Worm (Caenorhabditis elegans) whole organism, L4 larva: ENCODE measurements around the gene W09G10.9.

ENCODE experiments used
- daf-8 ChIP-seq: fragments of 200-800 bp; sonication (Bioruptor generic); IDR thresholded peaks from 2 replicates; pipeline ENCODE4 v1.3.6; 2022; ENCODE audit warnings: missing genetic modification characterization, missing compliant biosample characterization
- fos-1 ChIP-seq: fragments of 150-350 bp; optimal IDR thresholded peaks from 2 replicates; lab custom pipeline; 2014; ENCODE audit warnings: missing biosample characterization, missing genetic modification characterization
- pha-4 ChIP-seq, 2 experiments: fragments of 150-350 bp in 1 of 2; fragments of 200-800 bp in 1 of 2; sonication (Bioruptor generic) in 1 of 2; IDR thresholded peaks in 1 of 2; optimal IDR thresholded peaks in 1 of 2; 2 replicates each; pipeline versions ENCODE4 v1.3.6 to Lab custom; 2014 to 2022; ENCODE audit warnings: missing genetic modification characterization in 2 of 2, missing genetic modification reagents in 2 of 2, missing biosample characterization in 1 of 2, missing compliant biosample characterization in 1 of 2
- unc-39 ChIP-seq: sonication (generic microtip); optimal IDR thresholded peaks from 2 replicates; lab custom pipeline; 2017; ENCODE audit warnings: missing biosample characterization, missing genetic modification characterization

DNA sequence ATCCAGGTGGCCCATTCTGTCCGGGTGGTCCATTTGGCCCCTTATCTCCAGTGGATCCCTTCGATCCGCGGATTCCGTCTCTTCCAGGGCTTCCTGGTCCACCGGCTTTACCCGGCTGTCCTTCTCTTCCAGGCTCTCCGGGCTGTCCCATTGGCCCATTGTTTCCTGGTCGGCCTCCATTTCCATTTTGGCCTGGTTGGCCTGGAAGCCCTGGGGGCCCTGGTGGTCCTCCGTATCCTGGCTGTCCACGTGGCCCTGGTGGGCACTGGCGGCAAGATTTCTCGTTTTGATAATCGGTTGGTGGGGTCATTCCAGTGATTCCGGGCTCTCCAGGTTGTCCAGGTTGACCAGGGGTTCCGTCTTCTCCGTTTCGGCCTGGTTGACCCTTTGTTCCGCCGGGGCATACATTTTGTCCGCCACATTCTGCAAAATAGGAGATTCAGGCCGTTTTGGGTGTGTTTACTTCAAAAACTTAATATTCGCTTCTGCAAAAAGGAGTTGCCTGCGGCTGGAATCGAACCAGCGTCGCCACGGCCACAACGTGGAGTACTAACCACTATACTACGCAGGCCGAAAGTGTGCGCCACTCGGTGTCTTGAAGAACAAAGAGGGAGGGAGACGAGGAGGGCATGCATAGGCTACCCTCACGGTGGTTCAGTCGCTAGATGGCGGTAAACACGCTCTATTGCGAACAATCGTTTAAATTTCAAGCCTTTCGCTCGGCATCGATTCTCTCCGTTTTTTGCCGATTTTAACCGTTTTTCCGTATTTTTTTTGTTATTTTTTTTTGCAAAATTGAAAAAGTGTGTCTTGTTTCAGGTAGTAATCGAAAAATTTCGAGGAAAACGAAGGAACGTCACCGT lies at the start of gene W09G10.9:
- TF ChIP-seq pha-4 (GFP tag; IDR thresholded peaks at IDR 0.05; lab: Robert Waterston, UW) (peak; percentile 90), pha-4 (tag; optimal IDR thresholded peaks at IDR 0.05; lab: Kevin White, UChicago) (no peak), daf-8 (GFP tag; lab: Robert Waterston, UW) (0 out of 2 replicates have a peak, but pooled peaks have one; percentile 47), fos-1 (tag; lab: Kevin White, UChicago) (no peak), unc-39 (no peak)
